5 worm cellular contexts compared by ENCODE assay signal in the genomic region with DNA sequence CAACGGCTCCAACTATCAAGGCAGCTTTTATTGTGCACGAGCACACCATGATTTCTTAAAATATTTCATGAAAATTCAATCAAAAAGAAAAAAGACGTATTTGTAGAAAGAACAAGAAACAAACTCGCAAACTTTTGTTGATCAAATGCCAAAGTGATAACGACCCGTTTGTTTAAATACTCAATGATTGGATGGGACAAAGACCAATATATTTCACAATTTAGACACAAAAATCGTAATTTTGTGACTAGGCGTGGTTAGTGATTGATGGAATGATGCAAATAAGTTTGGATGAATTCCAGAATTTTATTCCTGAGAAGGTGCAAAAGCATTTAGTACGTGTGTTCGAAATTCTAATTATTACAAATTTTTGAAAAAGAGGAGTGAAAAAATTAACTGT.
TF ChIP-seq lines count a peak whose summit lies in the region.

A gene (minus strand): TSS at position 54 of the 400 bp plus-strand sequence.

TF ChIP-seq in whole organism, L1 larva, 84 proteins besides CTCF, POLR2A, EP300 and RAD21 (continues in another document):
- no peak for TF ChIP-seq ceh-8 (GFP tag; optimal IDR thresholded peaks at IDR 0.05; lab: Kevin White, UChicago)
- TF ChIP-seq alr-1 (tag; optimal IDR thresholded peaks at IDR 0.05; lab: Kevin White, UChicago; ENCODE audit: borderline replicate concordance): no peak
- TF ChIP-seq elt-2 (tag; optimal IDR thresholded peaks at IDR 0.05; lab: Kevin White, UChicago): peak; percentile 57
- no peak for TF ChIP-seq nhr-19 (GFP tag; conservative IDR thresholded peaks at IDR 0.05; lab: Robert Waterston, UW)
- TF ChIP-seq blmp-1 (tag; optimal IDR thresholded peaks at IDR 0.05; lab: Kevin White, UChicago): no peak
- TF ChIP-seq lin-39 (tag; optimal IDR thresholded peaks at IDR 0.05; lab: Kevin White, UChicago): no peak
- TF ChIP-seq nhr-20 (tag; optimal IDR thresholded peaks at IDR 0.05; lab: Kevin White, UChicago): peak; percentile 14
- TF ChIP-seq C16A3.4 (tag; optimal IDR thresholded peaks at IDR 0.05; lab: Kevin White, UChicago): no peak
- no peak for TF ChIP-seq ceh-63 (GFP tag; optimal IDR thresholded peaks at IDR 0.05; lab: Kevin White, UChicago)
- no peak for TF ChIP-seq C34B4.2 (tag; optimal IDR thresholded peaks at IDR 0.05; lab: Kevin White, UChicago)
- TF ChIP-seq efl-1 (optimal IDR thresholded peaks at IDR 0.05; lab: Kevin White, UChicago): no peak
- TF ChIP-seq efl-1 (GFP tag; optimal IDR thresholded peaks at IDR 0.05 in 1 of 2; lab: Kevin White, UChicago): peak in 1 of 2 experiments; percentile 48
- TF ChIP-seq nhr-84 (tag; optimal IDR thresholded peaks at IDR 0.05; lab: Kevin White, UChicago): no peak
- no peak for TF ChIP-seq Y116A8C.19 (tag; optimal IDR thresholded peaks at IDR 0.05; lab: Kevin White, UChicago; ENCODE audit: borderline replicate concordance)
- TF ChIP-seq ets-5 (GFP tag; IDR thresholded peaks at IDR 0.05; lab: Robert Waterston, UW): no peak
- no peak for TF ChIP-seq pag-3 (tag; optimal IDR thresholded peaks at IDR 0.05; lab: Kevin White, UChicago; ENCODE audit: borderline replicate concordance, insufficient read depth)
- no peak for TF ChIP-seq vab-15 (tag; optimal IDR thresholded peaks at IDR 0.05; lab: Kevin White, UChicago)

TF ChIP-seq in whole organism, L2 larva, 48 proteins besides CTCF, POLR2A, EP300 and RAD21:
- TF ChIP-seq nhr-129 (tag; optimal IDR thresholded peaks at IDR 0.05; lab: Kevin White, UChicago): no peak
- TF ChIP-seq F13H6.1 (tag; optimal IDR thresholded peaks at IDR 0.05; lab: Kevin White, UChicago): no peak
- peak; percentile 63 for TF ChIP-seq sma-9 (GFP tag; optimal IDR thresholded peaks at IDR 0.05; lab: Kevin White, UChicago)
- no peak for TF ChIP-seq sma-9 (tag; optimal IDR thresholded peaks at IDR 0.05; lab: Kevin White, UChicago)
- TF ChIP-seq fos-1 (tag; optimal IDR thresholded peaks at IDR 0.05; lab: Kevin White, UChicago): peak; percentile 81
- no peak for TF ChIP-seq unc-55 (GFP tag; optimal IDR thresholded peaks at IDR 0.05; lab: Kevin White, UChicago)

TF ChIP-seq in whole organism, L3 larva, 47 proteins besides CTCF, POLR2A, EP300 and RAD21:
- TF ChIP-seq snpc-4 (tag; optimal IDR thresholded peaks at IDR 0.05; lab: Kevin White, UChicago) (no peak), elt-2 (tag; optimal IDR thresholded peaks at IDR 0.05; lab: Kevin White, UChicago) (peak; percentile 78), pqm-1 (tag; optimal IDR thresholded peaks at IDR 0.05; lab: Kevin White, UChicago) (peak; percentile 79), lin-39 (tag; optimal IDR thresholded peaks at IDR 0.05; lab: Kevin White, UChicago) (no peak)

TF ChIP-seq in whole organism, L4 larva, 104 proteins besides CTCF, POLR2A, EP300 and RAD21:
- no peak for TF ChIP-seq saeg-2 (GFP tag; IDR thresholded peaks at IDR 0.05; lab: Robert Waterston, UW)
- TF ChIP-seq dve-1 (tag; optimal IDR thresholded peaks at IDR 0.05; lab: Kevin White, UChicago; ENCODE audit: insufficient read depth): peak; percentile 47
- TF ChIP-seq nhr-28 (tag; optimal IDR thresholded peaks at IDR 0.05; lab: Kevin White, UChicago): peak; percentile 70
- no peak for TF ChIP-seq nhr-25 (tag; optimal IDR thresholded peaks at IDR 0.05; lab: Kevin White, UChicago; ENCODE audit: borderline replicate concordance, insufficient read depth)
- peak; percentile 77 for TF ChIP-seq dmd-6 (GFP tag; IDR thresholded peaks at IDR 0.05; lab: Robert Waterston, UW)
- no peak for TF ChIP-seq egl-27 (tag; optimal IDR thresholded peaks at IDR 0.05; lab: Kevin White, UChicago)
- TF ChIP-seq nhr-77 (tag; optimal IDR thresholded peaks at IDR 0.05; lab: Kevin White, UChicago): peak; percentile 23
- TF ChIP-seq daf-16 (GFP tag; optimal IDR thresholded peaks at IDR 0.05; lab: Kevin White, UChicago): no peak
- TF ChIP-seq daf-16 (tag; optimal IDR thresholded peaks at IDR 0.05; lab: Kevin White, UChicago): peak; percentile 63
- peak; percentile 61 for TF ChIP-seq pqm-1 (tag; optimal IDR thresholded peaks at IDR 0.05; lab: Kevin White, UChicago)

TF ChIP-seq in whole organism, young adult, 124 proteins besides CTCF, POLR2A, EP300 and RAD21:
- TF ChIP-seq let-526 (GFP tag; IDR thresholded peaks at IDR 0.05; lab: Robert Waterston, UW) (no peak), hmg-1.2 (GFP tag; IDR thresholded peaks at IDR 0.05; lab: Robert Waterston, UW) (no peak), ceh-40 (GFP tag; IDR thresholded peaks at IDR 0.05; lab: Robert Waterston, UW) (no peak), cebp-1 (GFP tag; IDR thresholded peaks at IDR 0.05; lab: Robert Waterston, UW) (peak; percentile 47; the same call in 1 of the 2 replicates), cebp-1 (tag; optimal IDR thresholded peaks at IDR 0.05; lab: Kevin White, UChicago) (no peak), nfyb-1 (GFP tag; IDR thresholded peaks at IDR 0.05; lab: Robert Waterston, UW) (no peak), tbx-9 (tag; optimal IDR thresholded peaks at IDR 0.05; lab: Kevin White, UChicago; ENCODE audit: borderline replicate concordance) (no peak), nhr-80 (tag; optimal IDR thresholded peaks at IDR 0.05; lab: Kevin White, UChicago) (peak; percentile 73)
